Fruit fly (Drosophila melanogaster) whole organism, pupa: Measurements from ENCODE around the gene CG43051.

Experiments
- CG17806 ChIP-seq: fragments of 200-800 bp; sonication (Bioruptor generic); optimal IDR thresholded peaks from 2 replicates; lab custom pipeline; 2018; ENCODE audit warnings: missing biosample characterization, mild to moderate bottlenecking, missing genetic modification characterization, moderate library complexity
- Ets98B ChIP-seq: fragments of 200-800 bp; sonication (Bioruptor generic); IDR thresholded peaks from 2 replicates; pipeline ENCODE4 v1.3.6; 2022; ENCODE audit warnings: missing biosample characterization, missing genetic modification characterization
- Snoo ChIP-seq: fragments of 200-800 bp; sonication (Bioruptor generic); optimal IDR thresholded peaks from 3 replicates; lab custom pipeline; 2017; ENCODE audit warnings: missing biosample characterization, mild to moderate bottlenecking, missing genetic modification characterization, inconsistent platforms

DNA sequence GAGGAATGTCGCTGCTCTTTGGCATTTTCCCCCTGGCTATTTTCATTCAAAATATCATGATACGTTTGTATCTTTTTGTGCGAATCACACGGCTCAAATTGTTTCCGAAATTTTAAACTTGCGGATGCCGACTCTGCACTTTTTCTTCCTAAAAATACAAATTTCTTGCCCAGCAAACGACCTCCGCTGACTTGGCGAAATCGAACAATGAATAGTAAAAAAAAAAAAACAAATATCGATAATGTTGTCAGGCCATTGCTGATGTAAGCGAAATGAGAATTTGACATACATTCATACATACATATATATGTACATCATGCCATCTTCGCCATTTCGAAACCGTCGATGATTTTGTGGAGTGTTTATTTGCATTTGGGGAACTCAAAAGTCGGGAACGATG is 27.7 kb upstream of the CG43051 start:
- TF ChIP-seq CG17806 (tag; lab: Kevin White, UChicago) = no peak
- no peak for TF ChIP-seq Ets98B (GFP tag; lab: Robert Waterston, UW)
- TF ChIP-seq Snoo = no peak
